Worm (Caenorhabditis elegans) whole organism, L3 larva: ENCODE measurements around the gene cec-3.

Source experiments
- R02D3.7 ChIP-seq: fragments of 150-350 bp; optimal IDR thresholded peaks from 2 replicates; lab custom pipeline; 2014; ENCODE audit warnings: missing biosample characterization, missing genetic modification characterization
- ZK546.5 ChIP-seq: sonication (generic microtip); optimal IDR thresholded peaks from 2 replicates; lab custom pipeline; 2017; ENCODE audit warnings: missing biosample characterization, missing genetic modification characterization
- aly-2 ChIP-seq: fragments of 150-350 bp; optimal IDR thresholded peaks from 2 replicates; lab custom pipeline; 2014; ENCODE audit warnings: missing biosample characterization, missing genetic modification characterization
- ceh-16 ChIP-seq: sonication (generic microtip); optimal IDR thresholded peaks from 2 replicates; lab custom pipeline; 2017; ENCODE audit warnings: missing biosample characterization, missing genetic modification characterization
- ceh-28 ChIP-seq: fragments of 150-350 bp; optimal IDR thresholded peaks from 2 replicates; lab custom pipeline; 2014; ENCODE audit warnings: missing biosample characterization, missing genetic modification reagents, missing genetic modification characterization
- ceh-82 ChIP-seq: fragments of 150-350 bp; optimal IDR thresholded peaks from 2 replicates; lab custom pipeline; 2014; ENCODE audit warnings: missing biosample characterization, missing genetic modification characterization
- daf-12 ChIP-seq: fragments of 150-350 bp; optimal IDR thresholded peaks from 2 replicates; lab custom pipeline; 2014; ENCODE audit warnings: missing biosample characterization, missing genetic modification reagents, missing genetic modification characterization
- egl-27 ChIP-seq: sonication (generic microtip); optimal IDR thresholded peaks from 4 replicates; lab custom pipeline; 2017; ENCODE audit warnings: missing biosample characterization, missing genetic modification reagents, missing genetic modification characterization
- egl-5 ChIP-seq: fragments of 150-350 bp; optimal IDR thresholded peaks from 2 replicates; lab custom pipeline; 2017; ENCODE audit warnings: missing biosample characterization, missing genetic modification reagents, missing genetic modification characterization, inconsistent platforms
- elt-1 ChIP-seq: fragments of 150-350 bp; optimal IDR thresholded peaks from 2 replicates; lab custom pipeline; 2014; ENCODE audit warnings: missing biosample characterization, missing genetic modification characterization
- elt-3 ChIP-seq, 3 experiments: fragments of 150-350 bp in 1 of 3; sonication (generic microtip) in 2 of 3; optimal IDR thresholded peaks; 2 replicates in 2 of 3; 4 replicates in 1 of 3; lab custom pipeline; 2014 to 2017; ENCODE audit warnings: missing biosample characterization in 3 of 3, missing genetic modification characterization in 3 of 3
- eor-1 ChIP-seq, 2 experiments: fragments of 150-350 bp; optimal IDR thresholded peaks; 2 replicates each; lab custom pipeline; 2014 to 2018; ENCODE audit warnings: missing biosample characterization in 2 of 2, missing genetic modification characterization in 2 of 2
- fos-1 ChIP-seq: fragments of 150-350 bp; optimal IDR thresholded peaks from 2 replicates; lab custom pipeline; 2014; ENCODE audit warnings: missing biosample characterization, missing genetic modification characterization
- hmg-11 ChIP-seq: sonication (generic microtip); optimal IDR thresholded peaks from 2 replicates; lab custom pipeline; 2016; ENCODE audit warnings: missing genetic modification characterization, missing compliant biosample characterization
- jun-1 ChIP-seq: fragments of 150-350 bp; optimal IDR thresholded peaks from 2 replicates; lab custom pipeline; 2014; ENCODE audit warnings: missing biosample characterization, missing genetic modification reagents, missing genetic modification characterization
- lin-15B ChIP-seq: fragments of 150-350 bp; optimal IDR thresholded peaks from 2 replicates; lab custom pipeline; 2014; ENCODE audit warnings: missing biosample characterization, missing genetic modification characterization
- lin-39 ChIP-seq: fragments of 150-350 bp; optimal IDR thresholded peaks from 2 replicates; lab custom pipeline; 2018; ENCODE audit warnings: missing biosample characterization, missing genetic modification reagents, missing genetic modification characterization
- lsy-12 ChIP-seq: sonication (generic microtip); optimal IDR thresholded peaks from 2 replicates; lab custom pipeline; 2016; ENCODE audit warnings: mild to moderate bottlenecking, missing genetic modification characterization, missing compliant biosample characterization
- mdl-1 ChIP-seq: fragments of 150-350 bp; optimal IDR thresholded peaks from 2 replicates; lab custom pipeline; 2014; ENCODE audit warnings: missing biosample characterization, missing genetic modification characterization
- mml-1 ChIP-seq: fragments of 150-350 bp; sonication (generic microtip); optimal IDR thresholded peaks from 3 replicates; lab custom pipeline; 2014; ENCODE audit warnings: missing biosample characterization, missing genetic modification characterization
- nfya-1 ChIP-seq: sonication (generic microtip); optimal IDR thresholded peaks from 2 replicates; lab custom pipeline; 2017; ENCODE audit warnings: missing genetic modification characterization, mild to moderate bottlenecking, missing compliant biosample characterization, antibody characterized with exemption, moderate library complexity; ENCODE audit not compliant: insufficient read depth
- nhr-11 ChIP-seq: fragments of 150-350 bp; optimal IDR thresholded peaks from 2 replicates; lab custom pipeline; 2014; ENCODE audit warnings: missing biosample characterization, missing genetic modification characterization
- nhr-12 ChIP-seq: fragments of 150-350 bp; optimal IDR thresholded peaks from 2 replicates; lab custom pipeline; 2014; ENCODE audit warnings: missing biosample characterization, missing genetic modification characterization
- nhr-23 ChIP-seq: fragments of 150-350 bp; optimal IDR thresholded peaks from 2 replicates; lab custom pipeline; 2014; ENCODE audit warnings: missing biosample characterization, missing genetic modification reagents, missing genetic modification characterization
- nhr-237 ChIP-seq: fragments of 150-350 bp; optimal IDR thresholded peaks from 2 replicates; lab custom pipeline; 2014; ENCODE audit warnings: missing biosample characterization, missing genetic modification characterization
- nhr-28 ChIP-seq: fragments of 150-350 bp; optimal IDR thresholded peaks from 2 replicates; lab custom pipeline; 2014; ENCODE audit warnings: missing biosample characterization, missing genetic modification characterization
- nhr-67 ChIP-seq: fragments of 150-350 bp; optimal IDR thresholded peaks from 2 replicates; lab custom pipeline; 2014; ENCODE audit warnings: missing biosample characterization, missing genetic modification characterization
- nhr-76 ChIP-seq: fragments of 150-350 bp; sonication (generic microtip); optimal IDR thresholded peaks from 5 replicates; lab custom pipeline; 2014; ENCODE audit warnings: missing biosample characterization, missing genetic modification characterization
- nhr-77 ChIP-seq: fragments of 150-350 bp; optimal IDR thresholded peaks from 2 replicates; lab custom pipeline; 2014; ENCODE audit warnings: missing biosample characterization, missing genetic modification characterization
- pha-4 ChIP-seq: fragments of 150-350 bp; optimal IDR thresholded peaks from 2 replicates; lab custom pipeline; 2014; ENCODE audit warnings: missing biosample characterization, missing genetic modification reagents, missing genetic modification characterization
- sea-2 ChIP-seq: fragments of 150-350 bp; sonication (generic microtip); optimal IDR thresholded peaks from 4 replicates; lab custom pipeline; 2014; ENCODE audit warnings: missing biosample characterization, missing genetic modification reagents, missing genetic modification characterization
- skn-1 ChIP-seq: fragments of 150-350 bp; optimal IDR thresholded peaks from 2 replicates; lab custom pipeline; 2014; ENCODE audit warnings: missing biosample characterization, missing genetic modification characterization
- snpc-4 ChIP-seq: fragments of 150-350 bp; optimal IDR thresholded peaks from 2 replicates; lab custom pipeline; 2014; ENCODE audit warnings: missing biosample characterization, missing genetic modification characterization
- tbx-2 ChIP-seq: sonication (generic microtip); optimal IDR thresholded peaks from 2 replicates; lab custom pipeline; 2016; ENCODE audit warnings: mild to moderate bottlenecking, missing genetic modification characterization, missing compliant biosample characterization
- unc-62 ChIP-seq: fragments of 150-350 bp; sonication (generic microtip); optimal IDR thresholded peaks from 4 replicates; lab custom pipeline; 2014; ENCODE audit warnings: missing biosample characterization, missing genetic modification reagents, missing genetic modification characterization
- zag-1 ChIP-seq: fragments of 150-350 bp; optimal IDR thresholded peaks from 2 replicates; lab custom pipeline; 2014; ENCODE audit warnings: missing biosample characterization, missing genetic modification characterization
- ztf-11 ChIP-seq: fragments of 150-350 bp; optimal IDR thresholded peaks from 2 replicates; lab custom pipeline; 2014; ENCODE audit warnings: missing biosample characterization, missing genetic modification characterization
- ztf-4 ChIP-seq: fragments of 150-350 bp; optimal IDR thresholded peaks from 2 replicates; lab custom pipeline; 2014; ENCODE audit warnings: missing biosample characterization, missing genetic modification characterization

Gene cec-3

DNA sequence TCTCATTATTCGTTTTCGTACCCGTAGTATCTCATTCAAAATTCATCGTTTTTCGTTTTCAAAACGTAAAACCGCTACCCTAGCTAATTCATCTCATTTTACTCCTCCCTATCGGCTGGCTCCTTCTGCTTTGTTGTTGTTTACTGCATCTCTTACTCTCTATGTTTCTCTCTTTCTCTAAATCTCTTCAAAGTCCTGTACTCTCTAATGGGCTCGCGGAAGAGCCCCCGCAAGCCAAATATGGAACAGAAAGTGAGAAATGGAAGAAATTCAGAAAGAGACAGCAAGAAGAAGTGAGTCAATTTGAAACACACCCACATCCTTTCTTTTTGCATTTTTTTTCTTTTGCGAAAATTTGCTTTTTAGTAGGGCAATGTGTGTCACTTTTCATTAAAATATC lies 18.7 kb downstream of the cec-3 start (continued):
- TF ChIP-seq nhr-12: no peak
- peak; percentile 91 for TF ChIP-seq lin-39
- TF ChIP-seq ceh-16 (tag; lab: Kevin White, UChicago): no peak
- peak; percentile 5 for TF ChIP-seq sea-2 (GFP tag; lab: Kevin White, UChicago)
- TF ChIP-seq mml-1 (tag; lab: Kevin White, UChicago): no peak
- no peak for TF ChIP-seq daf-12
- no peak for TF ChIP-seq nhr-28
- no peak for TF ChIP-seq ceh-82
- no peak for TF ChIP-seq aly-2
- peak; percentile 46 for TF ChIP-seq nfya-1 (tag; lab: Kevin White, UChicago)
- TF ChIP-seq eor-1 (tag; optimal IDR thresholded peaks at IDR 0.05; lab: Kevin White, UChicago): no peak
- no peak for TF ChIP-seq nhr-237 (tag; lab: Kevin White, UChicago)
- TF ChIP-seq jun-1 (tag; lab: Kevin White, UChicago): no peak
- no peak for TF ChIP-seq egl-27

DNA sequence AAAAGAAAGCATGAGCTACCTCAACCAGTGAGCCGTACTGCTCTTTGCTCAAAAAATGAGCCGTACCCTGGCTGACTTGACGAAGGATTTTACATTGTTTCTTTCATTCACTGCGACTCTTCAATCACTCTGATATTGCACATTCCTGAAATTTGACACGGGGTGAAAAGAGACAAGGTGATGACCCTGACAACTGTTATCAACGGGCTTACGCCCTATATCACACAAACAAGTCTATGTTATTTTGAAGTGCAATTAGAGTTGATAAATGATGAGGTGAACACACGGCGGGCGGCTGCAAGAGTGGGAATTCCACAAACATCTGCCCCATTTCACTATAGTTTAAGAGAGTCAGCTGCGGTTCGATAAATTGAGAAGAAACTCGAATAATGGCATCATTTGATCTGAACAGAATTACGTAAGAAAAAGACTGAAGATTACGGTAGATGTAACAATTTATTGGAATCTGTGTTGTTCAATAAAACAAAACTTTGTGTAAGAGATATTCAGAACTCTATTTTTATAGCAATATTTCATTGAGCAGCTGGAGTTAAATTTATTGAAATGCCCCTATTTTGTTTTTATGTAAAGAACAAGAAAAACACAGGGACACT lies 20.7 kb downstream of the cec-3 start:
- TF ChIP-seq ztf-11 (tag; lab: Kevin White, UChicago): no peak
- no peak for TF ChIP-seq mdl-1
- TF ChIP-seq nhr-23: no peak
- no peak for TF ChIP-seq zag-1 (tag; lab: Kevin White, UChicago)
- TF ChIP-seq ceh-28 (tag; lab: Kevin White, UChicago): no peak
- no peak for TF ChIP-seq jun-1 (tag; lab: Kevin White, UChicago)
- no peak for TF ChIP-seq elt-3 (tag; optimal IDR thresholded peaks at IDR 0.05; lab: Kevin White, UChicago)
- peak; percentile 37 for TF ChIP-seq nhr-11 (tag; lab: Kevin White, UChicago)
- peak; percentile 12 for TF ChIP-seq nfya-1 (tag; lab: Kevin White, UChicago)
- TF ChIP-seq lin-15B (tag; lab: Kevin White, UChicago): no peak
- no peak for TF ChIP-seq nhr-76
- TF ChIP-seq ceh-16 (tag; lab: Kevin White, UChicago): no peak
- no peak for TF ChIP-seq nhr-67 (tag; lab: Kevin White, UChicago)
- no peak for TF ChIP-seq pha-4 (tag; lab: Kevin White, UChicago)
- TF ChIP-seq tbx-2 (tag; lab: Kevin White, UChicago): no peak
- TF ChIP-seq aly-2: no peak
- no peak for TF ChIP-seq nhr-77 (tag; lab: Kevin White, UChicago)
- TF ChIP-seq lsy-12 (tag; lab: Kevin White, UChicago): no peak
- no peak for TF ChIP-seq ZK546.5 (tag; lab: Kevin White, UChicago)
- TF ChIP-seq R02D3.7 (tag; lab: Kevin White, UChicago): no peak
- no peak for TF ChIP-seq fos-1 (tag; lab: Kevin White, UChicago)
- peak; percentile 59 for TF ChIP-seq lin-39
- no peak for TF ChIP-seq nhr-237 (tag; lab: Kevin White, UChicago)
- no peak for TF ChIP-seq snpc-4 (tag; lab: Kevin White, UChicago)
- TF ChIP-seq unc-62 (GFP tag; lab: Kevin White, UChicago): peak; percentile 47
- TF ChIP-seq egl-5 (tag; lab: Kevin White, UChicago): peak; percentile 80

DNA sequence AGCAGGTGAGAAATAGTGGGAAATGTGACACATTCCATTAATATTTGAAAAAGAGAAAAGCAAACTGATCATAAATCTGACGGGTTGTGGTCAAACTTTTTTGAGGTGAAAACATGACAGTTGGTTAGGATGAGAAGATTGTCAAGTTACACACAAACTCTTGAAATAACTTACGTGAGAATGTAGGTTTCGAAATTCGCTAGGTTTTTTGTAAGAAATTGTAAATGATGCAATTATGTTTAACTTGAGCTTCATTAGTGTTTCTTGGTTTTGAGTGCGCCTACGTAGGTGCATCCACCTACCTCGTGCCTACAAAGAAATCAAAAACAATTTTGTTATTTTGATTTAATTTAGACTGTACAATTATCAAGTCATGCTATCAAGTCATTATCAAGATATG lies 22.1 kb downstream of the cec-3 start, which contains the start of gene cex-2:
Gene cex-2, minus strand, starts transcription at position 101 of the 400 bp plus-strand sequence.
- TF ChIP-seq nhr-77 (tag; lab: Kevin White, UChicago) (no peak), nfya-1 (tag; lab: Kevin White, UChicago) (no peak), nhr-76 (no peak), sea-2 (GFP tag; lab: Kevin White, UChicago) (no peak), eor-1 (tag; optimal IDR thresholded peaks at IDR 0.05; lab: Kevin White, UChicago) (no peak), pha-4 (tag; lab: Kevin White, UChicago) (peak; percentile 28)

DNA sequence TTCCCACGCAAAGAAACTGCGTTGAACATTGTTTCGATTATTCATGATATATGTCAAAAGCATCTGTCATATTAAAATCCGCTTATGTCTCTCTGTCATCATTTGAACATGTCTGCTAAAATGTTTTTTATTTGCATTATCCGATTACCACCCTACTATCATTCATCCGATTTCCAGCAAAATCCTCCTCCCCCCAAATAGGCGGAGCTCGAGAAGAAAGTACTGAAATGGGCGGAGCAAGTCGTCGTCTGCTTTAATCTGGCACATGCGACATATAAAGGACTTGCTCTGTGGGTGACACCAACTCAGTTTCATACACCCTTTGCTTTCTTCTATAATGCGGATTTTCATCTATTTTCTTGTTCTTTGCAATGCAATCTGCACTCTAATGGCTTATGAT lies 25.3 kb downstream of the cec-3 start, which contains the start of gene T09A5.14:
Gene T09A5.14, plus strand, starts transcription at position 301 of the 400 bp plus-strand sequence.
- TF ChIP-seq fos-1 (tag; lab: Kevin White, UChicago) (no peak), hmg-11 (tag; lab: Kevin White, UChicago) (no peak), ceh-16 (tag; lab: Kevin White, UChicago) (no peak), nhr-77 (tag; lab: Kevin White, UChicago) (no peak), egl-5 (tag; lab: Kevin White, UChicago) (no peak), eor-1 (tag; optimal IDR thresholded peaks at IDR 0.05; lab: Kevin White, UChicago) (no peak), nhr-76 (no peak), mdl-1 (no peak), ztf-11 (tag; lab: Kevin White, UChicago) (no peak), lin-15B (tag; lab: Kevin White, UChicago) (no peak), skn-1 (tag; lab: Kevin White, UChicago) (no peak), elt-1 (no peak), nhr-12 (no peak), tbx-2 (tag; lab: Kevin White, UChicago) (no peak), ztf-4 (tag; lab: Kevin White, UChicago) (no peak), lsy-12 (tag; lab: Kevin White, UChicago) (no peak)
